Worm (Caenorhabditis elegans) whole organism, late embryonic: Measurements from ENCODE around the gene dos-3.
A peak's percentile ranks its signal among the peaks of the same experiment; 100 is the strongest.

ENCODE experiments used
- T23F11.4 ChIP-seq: fragments of 200-800 bp; sonication (Bioruptor generic); optimal IDR thresholded peaks from 2 replicates; lab custom pipeline; 2018; ENCODE audit warnings: mild to moderate bottlenecking, missing genetic modification characterization, missing compliant biosample characterization
- ceh-48 ChIP-seq: sonication (generic microtip); optimal IDR thresholded peaks from 2 replicates; lab custom pipeline; 2016; ENCODE audit warnings: missing genetic modification characterization, inconsistent platforms, missing compliant biosample characterization
- dmd-4 ChIP-seq: sonication (generic microtip); optimal IDR thresholded peaks from 2 replicates; lab custom pipeline; 2016; ENCODE audit warnings: borderline replicate concordance, missing genetic modification characterization, missing compliant biosample characterization
- hlh-30 ChIP-seq: sonication (generic microtip); optimal IDR thresholded peaks from 2 replicates; lab custom pipeline; 2017; ENCODE audit warnings: antibody characterized with exemption, missing genetic modification characterization, missing compliant biosample characterization; ENCODE audit not compliant: insufficient read depth
- nhr-11 ChIP-seq: fragments of 150-350 bp; optimal IDR thresholded peaks from 2 replicates; lab custom pipeline; 2014; ENCODE audit warnings: missing biosample characterization, missing genetic modification characterization
- pha-2 ChIP-seq: sonication (generic microtip); optimal IDR thresholded peaks from 2 replicates; lab custom pipeline; 2017; ENCODE audit warnings: mild to moderate bottlenecking, missing genetic modification characterization, missing compliant biosample characterization
- tbx-2 ChIP-seq: sonication (generic microtip); optimal IDR thresholded peaks from 2 replicates; lab custom pipeline; 2016; ENCODE audit warnings: missing genetic modification characterization, missing compliant biosample characterization

DNA sequence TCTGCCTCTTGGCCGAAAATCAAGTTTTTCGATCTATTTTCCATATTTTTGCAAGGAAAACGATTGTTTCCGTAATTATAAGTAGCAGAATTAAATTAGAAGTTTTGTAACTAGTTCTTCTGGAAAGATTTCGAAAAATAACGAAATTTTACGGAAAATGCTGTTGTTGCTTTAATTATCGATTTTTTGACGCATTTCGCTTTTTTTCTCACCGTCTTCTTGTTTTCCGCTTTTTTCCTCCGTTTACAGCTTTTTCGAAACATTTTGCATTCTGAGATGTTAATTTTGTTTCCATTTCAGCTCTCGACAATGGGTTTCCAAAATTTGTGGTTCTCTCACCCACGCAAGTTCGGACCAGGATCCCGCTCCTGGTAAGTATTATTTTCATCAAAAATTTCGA, 45.4 kb downstream of the dos-3 start, which contains the start of gene rps-29:
- TF ChIP-seq pha-2 (tag; lab: Kevin White, UChicago) = no peak
- TF ChIP-seq dmd-4 (tag; lab: Kevin White, UChicago) = no peak
- peak; percentile 30 for TF ChIP-seq ceh-48
- TF ChIP-seq tbx-2 (tag; lab: Kevin White, UChicago) = no peak
- no peak for TF ChIP-seq hlh-30 (tag; lab: Kevin White, UChicago)
- TF ChIP-seq T23F11.4 = no peak
- no peak for TF ChIP-seq nhr-11
